Fruit fly (Drosophila melanogaster): Measurements from ENCODE around the gene Lamtor5.

dm6 chrX:1811173-1811572, 47.6 kb downstream of the Lamtor5 start:
- no peak for TF ChIP-seq h (optimal IDR thresholded peaks at IDR 0.05)
- TF ChIP-seq psq (optimal IDR thresholded peaks at IDR 0.05), result no peak
- no peak for TF ChIP-seq insv (optimal IDR thresholded peaks at IDR 0.05)
